Worm (Caenorhabditis elegans): Measurements from ENCODE around the gene Y42H9B.3.

ce11 chrIV:7988385-7988784 lies 23.8 kb downstream of the Y42H9B.3 start, which contains the start of gene col-115:
- TF ChIP-seq him-1 (tag; optimal IDR thresholded peaks at IDR 0.05) (no peak), dao-5 (tag; optimal IDR thresholded peaks at IDR 0.05) (no peak)
